Fruit fly (Drosophila melanogaster) whole organism, prepupa: ENCODE data around the gene CG32263.

Experiments used
- CG10631 ChIP-seq: fragments of 200-800 bp; sonication (Bioruptor generic); optimal IDR thresholded peaks from 2 replicates; lab custom pipeline; 2016; ENCODE audit warnings: missing biosample characterization, missing genetic modification characterization
- CG10669 ChIP-seq: fragments of 200-800 bp; sonication (Bioruptor generic); optimal IDR thresholded peaks from 3 replicates; lab custom pipeline; 2018; ENCODE audit warnings: missing biosample characterization, mild to moderate bottlenecking, missing genetic modification characterization, moderate library complexity
- CG11294 ChIP-seq: fragments of 200-800 bp; sonication (Bioruptor generic); IDR thresholded peaks from 2 replicates; pipeline ENCODE4 v1.3.6; 2022; ENCODE audit warnings: missing biosample characterization, missing genetic modification characterization
- CG11902 ChIP-seq: fragments of 200-800 bp; sonication (Bioruptor generic); optimal IDR thresholded peaks from 3 replicates; lab custom pipeline; 2016; ENCODE audit warnings: missing biosample characterization, missing genetic modification characterization
- CG1621 ChIP-seq: fragments of 200-800 bp; sonication (Bioruptor generic); optimal IDR thresholded peaks from 3 replicates; lab custom pipeline; 2018; ENCODE audit warnings: missing biosample characterization, mild to moderate bottlenecking, missing genetic modification characterization
- CG3032 ChIP-seq: fragments of 200-800 bp; optimal IDR thresholded peaks from 2 replicates; lab custom pipeline; 2019; ENCODE audit warnings: missing biosample characterization, mild to moderate bottlenecking, missing genetic modification characterization, moderate library complexity
- CG31627 ChIP-seq: fragments of 200-800 bp; sonication (Bioruptor generic); optimal IDR thresholded peaks from 3 replicates; lab custom pipeline; 2016; ENCODE audit warnings: missing biosample characterization, missing genetic modification characterization
- CG32006 ChIP-seq: fragments of 200-800 bp; sonication (Bioruptor generic); optimal IDR thresholded peaks from 3 replicates; lab custom pipeline; 2017; ENCODE audit warnings: missing biosample characterization, mild to moderate bottlenecking, missing genetic modification characterization
- CG3919 ChIP-seq: fragments of 200-800 bp; sonication (Bioruptor generic); optimal IDR thresholded peaks from 3 replicates; lab custom pipeline; 2016; ENCODE audit warnings: missing biosample characterization, missing genetic modification characterization
- CG6163 ChIP-seq: fragments of 200-800 bp; sonication (Bioruptor generic); IDR thresholded peaks from 3 replicates; pipeline ENCODE4 v1.3.6; 2022; ENCODE audit warnings: missing biosample characterization, missing genetic modification characterization
- CG6276 ChIP-seq: fragments of 200-800 bp; sonication (Bioruptor generic); optimal IDR thresholded peaks from 2 replicates; lab custom pipeline; 2017; ENCODE audit warnings: missing biosample characterization, mild to moderate bottlenecking, missing genetic modification characterization
- CG6792 ChIP-seq: fragments of 200-800 bp; sonication (Bioruptor generic); optimal IDR thresholded peaks from 3 replicates; lab custom pipeline; 2016; ENCODE audit warnings: missing biosample characterization, missing genetic modification characterization
- CG6808 ChIP-seq: fragments of 200-800 bp; sonication (Bioruptor generic); optimal IDR thresholded peaks from 3 replicates; lab custom pipeline; 2017; ENCODE audit warnings: missing biosample characterization, missing genetic modification characterization, mild to moderate bottlenecking, moderate library complexity, missing genetic modification reagents
- CG6854 ChIP-seq: fragments of 200-800 bp; sonication (Bioruptor generic); optimal IDR thresholded peaks from 2 replicates; lab custom pipeline; 2017; ENCODE audit warnings: missing biosample characterization, mild to moderate bottlenecking, missing genetic modification characterization
- CG8119 ChIP-seq: fragments of 200-800 bp; sonication (Bioruptor generic); IDR thresholded peaks from 3 replicates; pipeline ENCODE4 v1.3.6; 2022; ENCODE audit warnings: missing biosample characterization, missing genetic modification characterization
- CG8319 ChIP-seq: fragments of 200-800 bp; sonication (Bioruptor generic); optimal IDR thresholded peaks from 3 replicates; lab custom pipeline; 2016; ENCODE audit warnings: missing biosample characterization, missing genetic modification characterization
- CG8632 ChIP-seq: fragments of 200-800 bp; sonication (Bioruptor generic); optimal IDR thresholded peaks from 3 replicates; lab custom pipeline; 2016; ENCODE audit warnings: missing biosample characterization, missing genetic modification characterization
- CG9139 ChIP-seq: fragments of 200-800 bp; sonication (Bioruptor generic); optimal IDR thresholded peaks from 3 replicates; lab custom pipeline; 2017; ENCODE audit warnings: missing biosample characterization, mild to moderate bottlenecking, missing genetic modification characterization
- Eip78C ChIP-seq: fragments of 200-800 bp; sonication (Bioruptor generic); peaks from one replicate; lab custom pipeline; 2016; ENCODE audit warnings: missing biosample characterization, missing genetic modification characterization
- Eip93F ChIP-seq: fragments of 200-800 bp; sonication (Bioruptor generic); optimal IDR thresholded peaks from 2 replicates; lab custom pipeline; 2016; ENCODE audit warnings: missing biosample characterization, mild to moderate bottlenecking, missing genetic modification characterization
- Ets21C ChIP-seq: fragments of 200-800 bp; sonication (Bioruptor generic); optimal IDR thresholded peaks from 3 replicates; lab custom pipeline; 2016; ENCODE audit warnings: missing biosample characterization, missing genetic modification characterization
- Ets96B ChIP-seq: fragments of 200-800 bp; optimal IDR thresholded peaks from 2 replicates; lab custom pipeline; 2019; ENCODE audit warnings: missing biosample characterization, mild to moderate bottlenecking, missing genetic modification characterization, moderate library complexity
- Gug ChIP-seq: fragments of 200-800 bp; sonication (Bioruptor generic); IDR thresholded peaks from 2 replicates; pipeline ENCODE4 v1.3.6; 2022; ENCODE audit warnings: missing biosample characterization, missing genetic modification characterization
- Hr38 ChIP-seq: sonication (Bioruptor generic); optimal IDR thresholded peaks from 2 replicates; lab custom pipeline; 2016; ENCODE audit warnings: missing biosample characterization, missing genetic modification characterization
- Hr39 ChIP-seq: fragments of 200-800 bp; sonication (Bioruptor generic); optimal IDR thresholded peaks from 2 replicates; lab custom pipeline; 2016; ENCODE audit warnings: missing biosample characterization, missing genetic modification characterization
- Hr4 ChIP-seq: fragments of 200-800 bp; sonication (Bioruptor generic); optimal IDR thresholded peaks from 3 replicates; lab custom pipeline; 2016; ENCODE audit warnings: missing biosample characterization, missing genetic modification characterization
- Lpt ChIP-seq: fragments of 200-800 bp; sonication (Bioruptor generic); optimal IDR thresholded peaks from 3 replicates; lab custom pipeline; 2016; ENCODE audit warnings: missing biosample characterization, missing genetic modification characterization
- Met ChIP-seq: fragments of 200-800 bp; sonication (Bioruptor generic); optimal IDR thresholded peaks from 3 replicates; lab custom pipeline; 2016; ENCODE audit warnings: missing biosample characterization, missing genetic modification characterization
- OdsH ChIP-seq: fragments of 200-800 bp; sonication (Bioruptor generic); optimal IDR thresholded peaks from 3 replicates; lab custom pipeline; 2016; ENCODE audit warnings: missing biosample characterization, missing genetic modification characterization
- Smox ChIP-seq: fragments of 200-800 bp; sonication (Bioruptor generic); optimal IDR thresholded peaks from 3 replicates; lab custom pipeline; 2016; ENCODE audit warnings: missing biosample characterization, missing genetic modification characterization
- Sox102F ChIP-seq: fragments of 200-800 bp; sonication (Bioruptor generic); optimal IDR thresholded peaks from 2 replicates; lab custom pipeline; 2016; ENCODE audit warnings: missing biosample characterization, mild to moderate bottlenecking, missing genetic modification characterization
- Sox14 ChIP-seq: fragments of 200-800 bp; sonication (Bioruptor generic); optimal IDR thresholded peaks from 3 replicates; lab custom pipeline; 2016; ENCODE audit warnings: missing biosample characterization, missing genetic modification characterization
- Sox15 ChIP-seq: fragments of 200-800 bp; sonication (Bioruptor generic); optimal IDR thresholded peaks from 3 replicates; lab custom pipeline; 2016; ENCODE audit warnings: missing biosample characterization, missing genetic modification characterization
- acj6 ChIP-seq: fragments of 200-800 bp; sonication (Bioruptor generic); optimal IDR thresholded peaks from 3 replicates; lab custom pipeline; 2016; ENCODE audit warnings: missing biosample characterization, missing genetic modification characterization
- cyc ChIP-seq: fragments of 200-800 bp; sonication (Bioruptor generic); optimal IDR thresholded peaks from 3 replicates; lab custom pipeline; 2016; ENCODE audit warnings: missing biosample characterization, missing genetic modification characterization
- dac ChIP-seq: fragments of 200-800 bp; sonication (Bioruptor generic); optimal IDR thresholded peaks from 2 replicates; lab custom pipeline; 2017; ENCODE audit warnings: missing biosample characterization, mild to moderate bottlenecking, missing genetic modification characterization
- dsx ChIP-seq: fragments of 200-800 bp; optimal IDR thresholded peaks from 3 replicates; lab custom pipeline; 2019; ENCODE audit warnings: missing biosample characterization, mild to moderate bottlenecking, missing genetic modification characterization, moderate library complexity; ENCODE audit not compliant: poor library complexity, severe bottlenecking
- esn ChIP-seq: fragments of 200-800 bp; sonication (Bioruptor generic); optimal IDR thresholded peaks from 2 replicates; lab custom pipeline; 2016; ENCODE audit warnings: missing biosample characterization, mild to moderate bottlenecking, missing genetic modification characterization, moderate library complexity
- fd59A ChIP-seq: fragments of 200-800 bp; sonication (Bioruptor generic); optimal IDR thresholded peaks from 2 replicates; lab custom pipeline; 2017; ENCODE audit warnings: missing biosample characterization, mild to moderate bottlenecking, missing genetic modification characterization, missing genetic modification reagents
- fd85E ChIP-seq: fragments of 200-800 bp; sonication (Bioruptor generic); optimal IDR thresholded peaks from 3 replicates; lab custom pipeline; 2016; ENCODE audit warnings: missing biosample characterization, missing genetic modification characterization
- fkh ChIP-seq: fragments of 200-800 bp; sonication (Bioruptor generic); optimal IDR thresholded peaks from 3 replicates; lab custom pipeline; 2017; ENCODE audit warnings: missing biosample characterization, mild to moderate bottlenecking, missing genetic modification characterization, moderate library complexity
- lz ChIP-seq: fragments of 200-800 bp; sonication (Bioruptor generic); optimal IDR thresholded peaks from 3 replicates; lab custom pipeline; 2016; ENCODE audit warnings: missing biosample characterization, missing genetic modification characterization
- pdm3 ChIP-seq: fragments of 200-800 bp; sonication (Bioruptor generic); optimal IDR thresholded peaks from 3 replicates; lab custom pipeline; 2016; ENCODE audit warnings: missing biosample characterization, missing genetic modification characterization
- salr ChIP-seq, 2 experiments: fragments of 200-800 bp; sonication (Bioruptor generic); optimal IDR thresholded peaks; 3 replicates each; lab custom pipeline; 2016 to 2018; ENCODE audit warnings: missing biosample characterization in 2 of 2, missing genetic modification characterization in 2 of 2, mild to moderate bottlenecking in 1 of 2
- ss ChIP-seq, 2 experiments: fragments of 200-800 bp; sonication (Bioruptor generic); optimal IDR thresholded peaks; 2 replicates in 1 of 2; 3 replicates in 1 of 2; lab custom pipeline; 2017 to 2018; ENCODE audit warnings: mild to moderate bottlenecking in 2 of 2, missing biosample characterization in 2 of 2, missing genetic modification characterization in 2 of 2, moderate library complexity in 1 of 2
- svp ChIP-seq: fragments of 200-800 bp; sonication (Bioruptor generic); peaks from one replicate; lab custom pipeline; 2016; ENCODE audit warnings: missing biosample characterization, missing genetic modification characterization
- topi ChIP-seq: fragments of 200-800 bp; sonication (Bioruptor generic); optimal IDR thresholded peaks from 3 replicates; lab custom pipeline; 2016; ENCODE audit warnings: missing biosample characterization, missing genetic modification characterization
- vri ChIP-seq: fragments of 200-800 bp; sonication (Bioruptor generic); optimal IDR thresholded peaks from 3 replicates; lab custom pipeline; 2016; ENCODE audit warnings: missing biosample characterization, mild to moderate bottlenecking, missing genetic modification characterization

Gene CG32263

dm6 chr3L:3771406-3771935 lies 39.4 kb downstream of the CG32263 start (continued):
- peak; percentile 80 for TF ChIP-seq CG6163 (GFP tag; lab: Robert Waterston, UW)
- peak; percentile 88 for TF ChIP-seq acj6 (GFP tag; lab: Kevin White, UChicago)
- peak; percentile 76 for TF ChIP-seq topi (GFP tag; lab: Kevin White, UChicago)
- TF ChIP-seq CG11294 (GFP tag; lab: Robert Waterston, UW), result peak; percentile 79
- peak; percentile 38 for TF ChIP-seq Hr39
- peak; percentile 89 for TF ChIP-seq OdsH
- TF ChIP-seq CG6792, result peak; percentile 89
- TF ChIP-seq cyc (GFP tag; lab: Kevin White, UChicago), result peak; percentile 71
- peak; percentile 85 for TF ChIP-seq CG3919
- TF ChIP-seq Sox15 (GFP tag; lab: Kevin White, UChicago), result peak; percentile 60
- peak; percentile 79 for TF ChIP-seq Met (GFP tag; lab: Kevin White, UChicago)
- peak; percentile 40 for TF ChIP-seq Sox14
- TF ChIP-seq Hr38 (GFP tag; lab: Kevin White, UChicago), result no peak
- TF ChIP-seq fkh, result no peak
- TF ChIP-seq fd59A, result peak; percentile 34
- no peak for TF ChIP-seq dac
- TF ChIP-seq CG6276 (GFP tag; lab: Kevin White, UChicago), result peak; percentile 73
- TF ChIP-seq CG8119 (GFP tag; lab: Robert Waterston, UW), result peak; percentile 91
- peak; percentile 64 for TF ChIP-seq CG11902 (GFP tag; lab: Kevin White, UChicago)
- peak; percentile 80 for TF ChIP-seq CG9139 (GFP tag; lab: Kevin White, UChicago)
- peak; percentile 82 for TF ChIP-seq CG6854 (GFP tag; lab: Kevin White, UChicago)
- TF ChIP-seq vri (GFP tag; lab: Kevin White, UChicago), result peak; percentile 48
- TF ChIP-seq CG10631 (GFP tag; lab: Kevin White, UChicago), result peak; percentile 81
- peak; percentile 88 for TF ChIP-seq esn (GFP tag; lab: Kevin White, UChicago)
- peak; percentile 76 for TF ChIP-seq Ets96B (tag; lab: Kevin White, UChicago)
- peak; percentile 80 for TF ChIP-seq Sox102F
- TF ChIP-seq ss (GFP tag; optimal IDR thresholded peaks at IDR 0.05; lab: Kevin White, UChicago), result peak; percentile 84 to 86
- TF ChIP-seq CG1621 (tag; lab: Kevin White, UChicago), result peak; percentile 50
- peak; percentile 93 for TF ChIP-seq svp (GFP tag; lab: Kevin White, UChicago)
- TF ChIP-seq Smox (GFP tag; lab: Kevin White, UChicago), result peak; percentile 73

DNA sequence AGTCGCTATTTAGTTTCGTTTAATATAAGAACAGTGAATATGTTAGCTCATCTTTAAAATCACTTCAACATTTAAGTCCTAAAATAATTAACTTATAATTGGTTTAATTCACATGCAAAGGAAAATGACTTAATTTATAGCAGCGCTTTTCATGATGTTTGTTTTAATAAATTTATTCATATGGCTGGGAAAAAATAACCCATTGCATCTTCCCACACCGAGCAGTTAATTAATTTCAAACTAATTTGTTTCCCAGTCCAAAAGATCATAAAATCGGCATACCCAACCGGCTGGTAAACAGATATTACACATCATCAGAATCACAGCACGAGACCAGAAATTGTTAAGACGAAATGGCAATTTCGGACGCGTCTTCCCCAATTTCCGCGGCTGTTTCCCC lies 40.1 kb downstream of the CG32263 start:
- TF ChIP-seq CG6163 (GFP tag; lab: Robert Waterston, UW) (peak; percentile 40; the same call in 1 of the 3 replicates), CG10669 (GFP tag; lab: Kevin White, UChicago) (no peak), Hr4 (peak; percentile 72), dsx (GFP tag; lab: Kevin White, UChicago) (no peak), CG3032 (tag; lab: Kevin White, UChicago) (no peak), fd59A (no peak), vri (GFP tag; lab: Kevin White, UChicago) (no peak), Ets21C (peak; percentile 8), Ets96B (tag; lab: Kevin White, UChicago) (no peak), Eip93F (no peak), CG31627 (peak; percentile 58), CG8319 (GFP tag; lab: Kevin White, UChicago) (no peak), CG11902 (GFP tag; lab: Kevin White, UChicago) (no peak), CG6276 (GFP tag; lab: Kevin White, UChicago) (no peak), salr (GFP tag; optimal IDR thresholded peaks at IDR 0.05; lab: Kevin White, UChicago) (peak in 1 of 2 experiments; percentile 43), Sox15 (GFP tag; lab: Kevin White, UChicago) (no peak), Hr38 (GFP tag; lab: Kevin White, UChicago) (no peak), CG32006 (peak; percentile 71), Met (GFP tag; lab: Kevin White, UChicago) (peak; percentile 33), topi (GFP tag; lab: Kevin White, UChicago) (peak; percentile 25), CG6808 (GFP tag; lab: Kevin White, UChicago) (no peak), CG8632 (GFP tag; lab: Kevin White, UChicago) (peak; percentile 14), Sox14 (peak; percentile 58), Gug (GFP tag; lab: Robert Waterston, UW) (no peak; the same call in 1 of the 2 replicates), Eip78C (GFP tag; lab: Kevin White, UChicago) (peak; percentile 76), CG8119 (GFP tag; lab: Robert Waterston, UW) (no peak), fkh (no peak), Sox102F (peak; percentile 35), OdsH (peak; percentile 18), Lpt (no peak), lz (peak; percentile 58), CG6854 (GFP tag; lab: Kevin White, UChicago) (no peak), fd85E (GFP tag; lab: Kevin White, UChicago) (no peak), pdm3 (GFP tag; lab: Kevin White, UChicago) (peak; percentile 44), CG10631 (GFP tag; lab: Kevin White, UChicago) (no peak)
